Worm (Caenorhabditis elegans): ENCODE results near the gene F07A11.4.

ce11 chrII:11634681-11635527, 34.1 kb downstream of the F07A11.4 start:
- TF ChIP-seq nfya-1 (tag; optimal IDR thresholded peaks at IDR 0.05), result peak; percentile 94
- TF ChIP-seq hlh-30 (tag; optimal IDR thresholded peaks at IDR 0.05; ENCODE audit: insufficient read depth), result peak; percentile 60
- TF ChIP-seq pha-2 (tag; optimal IDR thresholded peaks at IDR 0.05), result peak; percentile 79
- TF ChIP-seq ama-1 (optimal IDR thresholded peaks at IDR 0.05), result no peak
- TF ChIP-seq ahr-1 (tag; optimal IDR thresholded peaks at IDR 0.05), result no peak
- TF ChIP-seq nhr-232 (tag; optimal IDR thresholded peaks at IDR 0.05), result peak; percentile 44
- TF ChIP-seq unc-42 (tag; optimal IDR thresholded peaks at IDR 0.05), result peak; percentile 54
- no peak for TF ChIP-seq pha-4 (tag; optimal IDR thresholded peaks at IDR 0.05)
- TF ChIP-seq nhr-11 (tag; optimal IDR thresholded peaks at IDR 0.05), result no peak
- peak; percentile 67 for TF ChIP-seq ceh-14 (tag; optimal IDR thresholded peaks at IDR 0.05)
